Fruit fly (Drosophila melanogaster) whole organism, embryonic: Measurements from ENCODE around the gene CG2247.

ENCODE experiments used
- Antp ChIP-seq: fragments of 200-800 bp; sonication (Bioruptor generic); optimal IDR thresholded peaks from 3 replicates; lab custom pipeline; 2016; ENCODE audit warnings: missing biosample characterization, missing genetic modification characterization
- Atf6 ChIP-seq: fragments of 200-800 bp; sonication (Bioruptor generic); IDR thresholded peaks from 2 replicates; pipeline ENCODE4 v1.3.6; 2022; ENCODE audit warnings: missing biosample characterization, missing genetic modification characterization
- CG10431 ChIP-seq: fragments of 200-800 bp; sonication (Bioruptor generic); optimal IDR thresholded peaks from 3 replicates; lab custom pipeline; 2018; ENCODE audit warnings: missing biosample characterization, mild to moderate bottlenecking, missing genetic modification characterization
- CG11247 ChIP-seq: fragments of 200-800 bp; sonication (Bioruptor generic); IDR thresholded peaks from 2 replicates; pipeline ENCODE4 v1.3.6; 2022; ENCODE audit warnings: missing biosample characterization, missing genetic modification characterization
- CG13624 ChIP-seq: fragments of 200-800 bp; sonication (Bioruptor generic); optimal IDR thresholded peaks from 2 replicates; lab custom pipeline; 2016; ENCODE audit warnings: missing biosample characterization, missing genetic modification characterization
- CG17186 ChIP-seq: fragments of 200-800 bp; sonication (Bioruptor generic); optimal IDR thresholded peaks from 3 replicates; lab custom pipeline; 2017; ENCODE audit warnings: missing biosample characterization, missing genetic modification reagents, missing genetic modification characterization
- CG2129 ChIP-seq: fragments of 200-800 bp; sonication (Bioruptor generic); IDR thresholded peaks from 2 replicates; pipeline ENCODE4 v1.3.6; 2022; ENCODE audit warnings: missing biosample characterization, missing genetic modification characterization; ENCODE audit not compliant: partially characterized antibody
- CG4404 ChIP-seq: fragments of 200-800 bp; sonication (Bioruptor generic); IDR thresholded peaks from 2 replicates; pipeline ENCODE4 v1.3.6; 2022; ENCODE audit warnings: missing biosample characterization, missing genetic modification characterization
- CG5953 ChIP-seq: fragments of 200-800 bp; sonication (Bioruptor generic); IDR thresholded peaks from 2 replicates; pipeline ENCODE4 v1.3.6; 2022; ENCODE audit warnings: missing biosample characterization, missing genetic modification characterization
- CG6791 ChIP-seq: fragments of 200-800 bp; sonication (Bioruptor generic); IDR thresholded peaks from 3 replicates; pipeline ENCODE4 v1.3.6; 2022; ENCODE audit warnings: missing biosample characterization, missing genetic modification characterization; ENCODE audit not compliant: partially characterized antibody
- CG7963 ChIP-seq: fragments of 200-800 bp; sonication (Bioruptor generic); IDR thresholded peaks from 3 replicates; pipeline ENCODE4 v1.3.6; 2022; ENCODE audit warnings: missing biosample characterization, missing genetic modification characterization; ENCODE audit not compliant: partially characterized antibody
- CG7987 ChIP-seq: fragments of 200-800 bp; sonication (Bioruptor generic); optimal IDR thresholded peaks from 2 replicates; lab custom pipeline; 2018; ENCODE audit warnings: missing biosample characterization, mild to moderate bottlenecking, missing genetic modification characterization, moderate library complexity
- CrebB ChIP-seq: fragments of 200-800 bp; sonication (Bioruptor generic); optimal IDR thresholded peaks from 3 replicates; lab custom pipeline; 2018; ENCODE audit warnings: missing biosample characterization, mild to moderate bottlenecking, missing genetic modification characterization
- Dek ChIP-seq: fragments of 200-800 bp; sonication (Bioruptor generic); optimal IDR thresholded peaks from 3 replicates; lab custom pipeline; 2019; ENCODE audit warnings: missing biosample characterization, mild to moderate bottlenecking, missing genetic modification characterization, moderate library complexity
- Dfd ChIP-seq, 2 experiments: fragments of >200 bp; optimal IDR thresholded peaks; 2 replicates each; lab custom pipeline; 2017; ENCODE audit warnings: missing biosample characterization in 2 of 2, missing genetic modification characterization in 2 of 2
- Dp ChIP-seq: fragments of 200-800 bp; sonication (Bioruptor generic); optimal IDR thresholded peaks from 2 replicates; lab custom pipeline; 2018; ENCODE audit warnings: missing biosample characterization, mild to moderate bottlenecking, missing genetic modification characterization, moderate library complexity
- E2f2 ChIP-seq: fragments of 200-800 bp; sonication (Bioruptor generic); IDR thresholded peaks from 2 replicates; pipeline ENCODE4 v1.3.6; 2022; ENCODE audit warnings: missing biosample characterization, missing genetic modification characterization
- HmgD ChIP-seq: fragments of 200-800 bp; sonication (Bioruptor generic); optimal IDR thresholded peaks from 3 replicates; lab custom pipeline; 2016; ENCODE audit warnings: missing biosample characterization, missing genetic modification characterization
- HmgZ ChIP-seq: fragments of 200-800 bp; sonication (Bioruptor generic); optimal IDR thresholded peaks from 2 replicates; lab custom pipeline; 2018; ENCODE audit warnings: missing biosample characterization, mild to moderate bottlenecking, missing genetic modification characterization
- Hmr ChIP-seq: fragments of 200-800 bp; sonication (Bioruptor generic); optimal IDR thresholded peaks from 3 replicates; lab custom pipeline; 2017; ENCODE audit warnings: mild to moderate bottlenecking, missing biosample characterization, missing genetic modification reagents, missing genetic modification characterization
- Hr3 ChIP-seq: fragments of 200-800 bp; sonication (Bioruptor generic); optimal IDR thresholded peaks from 3 replicates; lab custom pipeline; 2016; ENCODE audit warnings: missing biosample characterization, missing genetic modification characterization
- Hr51 ChIP-seq, 2 experiments: fragments of 200-800 bp; sonication (Bioruptor generic); optimal IDR thresholded peaks; 2 replicates in 1 of 2; 3 replicates in 1 of 2; lab custom pipeline; 2016 to 2018; ENCODE audit warnings: missing biosample characterization in 2 of 2, missing genetic modification characterization in 2 of 2, mild to moderate bottlenecking in 1 of 2, moderate library complexity in 1 of 2
- Med ChIP-seq: fragments of 200-800 bp; sonication (Bioruptor generic); peaks from one replicate; lab custom pipeline; 2016; ENCODE audit warnings: missing biosample characterization, missing genetic modification characterization, mild to moderate bottlenecking, inconsistent platforms, moderate library complexity
- NFAT ChIP-seq: fragments of 200-800 bp; sonication (Bioruptor generic); IDR thresholded peaks from 2 replicates; pipeline ENCODE4 v1.3.6; 2022; ENCODE audit warnings: missing biosample characterization, missing genetic modification characterization
- Opbp ChIP-seq: fragments of 200-800 bp; sonication (Bioruptor generic); IDR thresholded peaks from 3 replicates; pipeline ENCODE4 v1.3.6; 2022; ENCODE audit warnings: missing biosample characterization, missing genetic modification characterization; ENCODE audit not compliant: partially characterized antibody
- PHDP ChIP-seq: fragments of 200-800 bp; sonication (Bioruptor generic); optimal IDR thresholded peaks from 3 replicates; lab custom pipeline; 2018; ENCODE audit warnings: missing biosample characterization, mild to moderate bottlenecking, missing genetic modification characterization, moderate library complexity
- Sin3A ChIP-seq: fragments of >200 bp; optimal IDR thresholded peaks from 2 replicates; lab custom pipeline; 2018
- Ssrp ChIP-seq: fragments of 200-800 bp; sonication (Bioruptor generic); optimal IDR thresholded peaks from 2 replicates; lab custom pipeline; 2018; ENCODE audit warnings: missing biosample characterization, mild to moderate bottlenecking, missing genetic modification characterization, moderate library complexity
- Usf ChIP-seq: fragments of 200-800 bp; sonication (Bioruptor generic); optimal IDR thresholded peaks from 2 replicates; lab custom pipeline; 2017; ENCODE audit warnings: missing genotype, missing biosample characterization, missing genetic modification characterization
- dm ChIP-seq: fragments of 200-800 bp; sonication (Bioruptor generic); optimal IDR thresholded peaks from 3 replicates; lab custom pipeline; 2016; ENCODE audit warnings: missing biosample characterization, missing genetic modification characterization
- ewg ChIP-seq: fragments of 200-800 bp; sonication (Bioruptor generic); optimal IDR thresholded peaks from 3 replicates; lab custom pipeline; 2017; ENCODE audit warnings: mild to moderate bottlenecking, missing biosample characterization, missing genetic modification reagents, missing genetic modification characterization
- fd64A ChIP-seq: fragments of 200-800 bp; sonication (Bioruptor generic); optimal IDR thresholded peaks from 3 replicates; lab custom pipeline; 2018; ENCODE audit warnings: missing biosample characterization, mild to moderate bottlenecking, missing genetic modification characterization
- ftz-f1 ChIP-seq: fragments of 200-800 bp; sonication (Bioruptor generic); optimal IDR thresholded peaks from 2 replicates; lab custom pipeline; 2016; ENCODE audit warnings: missing biosample characterization, missing genetic modification characterization
- gsb ChIP-seq: fragments of 200-800 bp; sonication (Bioruptor generic); IDR thresholded peaks from 2 replicates; pipeline ENCODE4 v1.3.6; 2022; ENCODE audit warnings: missing biosample characterization, missing genetic modification characterization
- hbn ChIP-seq: fragments of 200-800 bp; sonication (Bioruptor generic); IDR thresholded peaks from 2 replicates; pipeline ENCODE4 v1.3.6; 2022; ENCODE audit warnings: missing biosample characterization, missing genetic modification characterization; ENCODE audit not compliant: partially characterized antibody
- inv ChIP-seq: fragments of 200-800 bp; sonication (Bioruptor generic); IDR thresholded peaks from 2 replicates; pipeline ENCODE4 v1.3.6; 2022; ENCODE audit warnings: missing biosample characterization, missing genetic modification characterization; ENCODE audit not compliant: partially characterized antibody
- lilli ChIP-seq: fragments of 200-800 bp; sonication (Bioruptor generic); optimal IDR thresholded peaks from 3 replicates; lab custom pipeline; 2016; ENCODE audit warnings: missing biosample characterization, missing genetic modification characterization
- lov ChIP-seq, 2 experiments: fragments of 200-800 bp in 1 of 2; fragments of >200 bp in 1 of 2; sonication (Bioruptor generic) in 1 of 2; IDR thresholded peaks in 1 of 2; optimal IDR thresholded peaks in 1 of 2; 2 replicates in 1 of 2; 3 replicates in 1 of 2; pipeline versions ENCODE4 v1.3.6 to Lab custom; 2017 to 2022; ENCODE audit warnings: missing biosample characterization in 1 of 2, missing genetic modification characterization in 1 of 2
- nerfin-2 ChIP-seq: fragments of 200-800 bp; sonication (Bioruptor generic); IDR thresholded peaks from 2 replicates; pipeline ENCODE4 v1.3.6; 2022; ENCODE audit warnings: missing biosample characterization, missing genetic modification characterization; ENCODE audit not compliant: partially characterized antibody
- phol ChIP-seq: fragments of 200-800 bp; sonication (Bioruptor generic); optimal IDR thresholded peaks from 3 replicates; lab custom pipeline; 2018; ENCODE audit warnings: missing biosample characterization, mild to moderate bottlenecking, missing genetic modification characterization, moderate library complexity
- ro ChIP-seq: fragments of 200-800 bp; sonication (Bioruptor generic); IDR thresholded peaks from 2 replicates; pipeline ENCODE4 v1.3.6; 2022; ENCODE audit warnings: missing biosample characterization, missing genetic modification characterization
- sr ChIP-seq: fragments of 200-800 bp; sonication (Bioruptor generic); IDR thresholded peaks from 3 replicates; pipeline ENCODE4 v1.3.6; 2022; ENCODE audit warnings: missing biosample characterization, missing genetic modification characterization
- ssp ChIP-seq: fragments of 200-800 bp; sonication (Bioruptor generic); IDR thresholded peaks from 2 replicates; pipeline ENCODE4 v1.3.6; 2022; ENCODE audit warnings: missing biosample characterization, missing genetic modification characterization
- tap ChIP-seq: fragments of 200-800 bp; optimal IDR thresholded peaks from 3 replicates; lab custom pipeline; 2019; ENCODE audit warnings: missing biosample characterization, mild to moderate bottlenecking, missing genetic modification characterization, moderate library complexity
- tll ChIP-seq, 2 experiments: fragments of 200-800 bp in 1 of 2; fragments of >200 bp in 1 of 2; sonication (Bioruptor generic) in 1 of 2; optimal IDR thresholded peaks; 2 replicates each; lab custom pipeline; 2017 to 2019; ENCODE audit warnings: missing biosample characterization in 2 of 2, missing genetic modification characterization in 2 of 2, mild to moderate bottlenecking in 1 of 2, moderate library complexity in 1 of 2
- zen2 ChIP-seq: fragments of 200-800 bp; sonication (Bioruptor generic); IDR thresholded peaks from 3 replicates; pipeline ENCODE4 v1.3.6; 2022; ENCODE audit warnings: missing biosample characterization, missing genetic modification characterization; ENCODE audit not compliant: partially characterized antibody

Gene CG2247

DNA sequence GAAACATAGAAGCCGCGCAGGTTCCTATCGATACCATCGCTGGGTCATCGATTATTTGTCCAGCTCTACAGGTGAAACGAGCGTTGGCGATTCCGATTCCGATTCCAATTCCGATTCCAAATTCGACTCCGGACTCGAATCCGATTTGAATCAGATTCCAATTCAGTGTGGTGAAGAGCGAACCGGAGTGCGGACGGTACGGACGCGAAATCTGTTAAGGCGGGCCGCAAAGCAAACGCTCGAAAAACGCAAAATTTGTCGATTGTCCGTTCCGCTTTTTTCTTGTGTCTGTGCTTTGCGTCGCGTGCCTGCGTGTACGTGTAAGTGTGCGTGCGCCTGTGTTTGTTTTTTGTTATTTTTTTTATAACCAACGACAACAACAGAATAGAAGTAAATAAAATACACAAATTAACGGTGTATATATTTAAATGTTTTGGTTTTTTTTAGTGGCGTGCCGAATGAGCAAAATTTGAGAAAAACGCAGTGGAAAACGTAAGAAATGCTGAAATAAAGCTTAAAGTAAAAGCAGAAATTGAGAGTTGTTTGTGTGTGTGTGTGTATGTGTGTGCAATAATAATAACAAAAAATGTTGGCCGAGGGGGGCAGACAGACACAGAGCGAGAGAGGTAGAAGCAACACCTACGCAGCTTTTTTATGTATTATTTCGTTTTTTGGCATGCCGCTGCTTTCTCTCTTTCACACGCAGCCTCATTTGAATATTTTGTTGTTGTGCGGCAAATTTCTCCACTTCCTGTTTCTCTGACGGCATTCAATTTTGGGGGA is 10.6 kb upstream of the CG2247 start, which contains the start of gene Ptp10D (continued):
- no peak for TF ChIP-seq CG4404 (GFP tag; lab: Robert Waterston, UW)
- TF ChIP-seq lilli (GFP tag; lab: Kevin White, UChicago) = no peak
- TF ChIP-seq nerfin-2 (GFP tag; lab: Robert Waterston, UW) = peak; percentile 84
- TF ChIP-seq inv = peak; percentile 88
- TF ChIP-seq Hr51 (GFP tag; optimal IDR thresholded peaks at IDR 0.05; lab: Kevin White, UChicago) = peak in 1 of 2 experiments; percentile 3
- no peak for TF ChIP-seq Atf6 (GFP tag; lab: Robert Waterston, UW)
- peak; percentile 82 for TF ChIP-seq sr (GFP tag; lab: Robert Waterston, UW)
- TF ChIP-seq Hr3 = no peak
- peak; percentile 39 for TF ChIP-seq CG11247 (GFP tag; lab: Robert Waterston, UW)
- peak; percentile 40 for TF ChIP-seq HmgZ (tag; lab: Kevin White, UChicago)
- no peak for TF ChIP-seq Antp (GFP tag; lab: Kevin White, UChicago)
- TF ChIP-seq ftz-f1 = peak; percentile 57
- peak; percentile 94 for TF ChIP-seq Opbp

DNA sequence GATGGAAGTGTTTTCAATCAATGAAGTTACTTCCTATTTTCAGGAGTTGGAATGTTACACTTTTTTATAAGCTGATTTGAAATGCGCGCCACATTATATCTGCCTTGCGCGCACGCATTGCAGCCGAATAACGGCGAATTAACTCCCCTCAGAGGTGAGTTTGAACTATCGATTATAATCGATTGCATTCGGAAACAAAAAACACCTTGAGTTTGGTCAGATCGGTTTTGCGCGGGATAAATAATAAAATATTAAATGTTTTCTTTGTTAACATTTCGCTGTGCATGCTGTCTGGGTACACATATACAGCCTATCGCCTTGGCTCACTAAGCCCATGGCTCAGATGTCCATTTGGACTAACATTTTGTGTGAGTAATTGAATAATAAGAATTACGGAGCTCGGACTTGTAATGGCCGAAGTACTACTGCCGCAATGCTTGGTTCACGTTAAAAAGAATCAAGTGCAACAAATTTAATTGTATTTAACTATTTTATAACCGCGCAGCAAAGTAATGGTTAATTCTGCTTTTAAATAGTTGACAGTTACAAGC is 9.9 kb upstream of the CG2247 start:
- TF ChIP-seq HmgD (GFP tag; lab: Kevin White, UChicago) (no peak), ewg (GFP tag; lab: Kevin White, UChicago) (peak; percentile 64), tap (tag; lab: Kevin White, UChicago) (no peak), tll (GFP tag; optimal IDR thresholded peaks at IDR 0.05; lab: Kevin White, UChicago) (no peak), hbn (GFP tag; lab: Robert Waterston, UW) (peak; percentile 39; the same call in 1 of the 2 replicates), Ssrp (no peak), NFAT (GFP tag; lab: Robert Waterston, UW) (no peak), CG10431 (no peak), fd64A (GFP tag; lab: Kevin White, UChicago) (no peak), CG6791 (GFP tag; lab: Robert Waterston, UW) (peak; percentile 5; the same call in 2 of the 3 replicates), PHDP (tag; lab: Kevin White, UChicago) (no peak), CG5953 (no peak), Atf6 (GFP tag; lab: Robert Waterston, UW) (no peak), Dp (peak; percentile 82), E2f2 (peak; percentile 85), ssp (GFP tag; lab: Robert Waterston, UW) (no peak), Hmr (no peak), lov (optimal IDR thresholded peaks at IDR 0.05; lab: Kevin White, UChicago) (no peak), lov (GFP tag; IDR thresholded peaks at IDR 0.05; lab: Robert Waterston, UW) (no peak), CG7987 (GFP tag; lab: Kevin White, UChicago) (no peak), phol (tag; lab: Kevin White, UChicago) (no peak), Med (GFP tag; lab: Kevin White, UChicago) (no peak), Dek (tag; lab: Kevin White, UChicago) (no peak), Sin3A (lab: Kevin White, UChicago) (peak; percentile 80), CG13624 (GFP tag; lab: Kevin White, UChicago) (no peak), CG17186 (GFP tag; lab: Kevin White, UChicago) (peak; percentile 10), CG7963 (GFP tag; lab: Robert Waterston, UW) (0 out of 3 replicates have a peak, but pooled peaks have one; percentile 9), Opbp (peak; percentile 26; the same call in 2 of the 3 replicates), CrebB (tag; lab: Kevin White, UChicago) (no peak), dm (GFP tag; lab: Kevin White, UChicago) (no peak), Dfd (GFP tag; optimal IDR thresholded peaks at IDR 0.05; lab: Kevin White, UChicago) (no peak), Usf (GFP tag; lab: Kevin White, UChicago) (no peak), ro (GFP tag; lab: Robert Waterston, UW) (no peak), gsb (GFP tag; lab: Robert Waterston, UW) (no peak), zen2 (GFP tag; lab: Robert Waterston, UW) (peak; percentile 4), CG2129 (GFP tag; lab: Robert Waterston, UW) (peak; percentile 36)
